Fruit fly (Drosophila melanogaster): ENCODE results near the gene CG7968.
A peak's percentile ranks its signal among the peaks of the same experiment; 100 is the strongest.

CG7968 gene

DNA sequence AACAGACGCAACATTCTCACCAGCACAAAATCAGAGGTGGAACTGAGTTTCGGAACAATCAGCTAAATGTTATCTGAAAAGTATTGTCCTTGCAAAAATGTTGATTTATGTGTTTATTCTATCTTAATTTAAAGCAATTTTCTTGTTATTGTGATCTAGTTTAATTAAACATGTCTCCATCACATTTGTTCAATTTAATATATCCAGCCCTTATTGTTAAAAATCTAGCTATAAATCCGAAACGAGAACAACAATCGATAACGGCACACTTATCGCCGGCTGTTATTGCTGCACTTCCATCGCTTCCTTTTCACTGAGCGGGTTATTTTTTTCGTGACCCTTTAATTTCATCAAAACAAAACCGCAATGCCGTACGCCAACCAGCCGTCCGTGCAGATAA lies 16.1 kb upstream of the CG7968 start, which contains the start of the genes GatC, PolG2 and Polr2C:
TSS of gene GatC (minus strand) at position 48 of the 400 bp plus-strand sequence.
TSS of gene PolG2 (minus strand) at position 48 of the 400 bp plus-strand sequence.
TSS of gene Polr2C (plus strand) at position 280 of the 400 bp plus-strand sequence.
- no peak for TF ChIP-seq noc (tag; optimal IDR thresholded peaks at IDR 0.05)

DNA sequence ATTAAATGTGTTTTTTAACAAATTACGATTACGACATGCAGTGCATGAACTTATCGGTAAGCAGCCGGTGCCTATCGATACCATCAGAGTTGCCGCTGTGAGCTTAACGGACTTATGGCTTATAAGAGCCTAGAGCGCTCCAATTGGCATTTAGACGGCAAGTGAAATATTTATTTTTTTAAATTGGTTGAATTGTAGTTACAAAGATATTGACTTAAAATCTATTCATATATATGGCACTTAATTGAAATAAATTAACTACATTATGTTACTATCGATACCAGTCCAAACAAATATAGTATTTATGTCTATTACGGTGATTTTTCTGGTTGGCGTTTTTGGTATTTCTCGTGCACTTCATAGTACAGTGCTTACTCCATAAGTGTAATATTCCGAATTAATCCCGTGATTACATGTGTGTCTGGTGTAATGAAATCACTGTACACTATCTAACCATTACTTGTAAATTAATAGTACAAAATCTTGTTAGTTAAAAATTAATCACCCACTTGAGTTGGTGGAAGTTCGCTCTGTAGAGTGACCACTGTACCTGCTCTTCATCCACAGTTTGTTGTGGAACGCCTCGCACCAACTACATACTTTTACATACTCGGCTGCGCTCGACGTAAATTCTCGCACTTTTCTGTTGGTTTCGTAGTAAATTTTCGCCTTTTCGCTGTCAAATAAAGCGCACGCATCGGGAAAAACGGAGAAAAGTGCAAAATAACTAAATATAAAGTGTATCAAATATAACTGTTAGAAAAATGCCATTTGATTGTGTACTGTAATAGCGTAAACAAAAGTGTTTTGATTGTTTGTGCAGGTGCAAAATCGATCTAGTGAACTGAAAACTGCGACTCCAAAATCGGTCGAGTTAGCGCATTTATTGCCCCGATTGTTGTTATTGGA lies 13.9 kb upstream of the CG7968 start, which contains the start of the genes mRpS23 and CenG1A:
TSS of gene mRpS23 (minus strand) at position 71 of the 909 bp plus-strand sequence.
TSS of gene CenG1A (plus strand) at position 563 of the 909 bp plus-strand sequence.
- TF ChIP-seq noc (tag; optimal IDR thresholded peaks at IDR 0.05), result peak; percentile 99

DNA sequence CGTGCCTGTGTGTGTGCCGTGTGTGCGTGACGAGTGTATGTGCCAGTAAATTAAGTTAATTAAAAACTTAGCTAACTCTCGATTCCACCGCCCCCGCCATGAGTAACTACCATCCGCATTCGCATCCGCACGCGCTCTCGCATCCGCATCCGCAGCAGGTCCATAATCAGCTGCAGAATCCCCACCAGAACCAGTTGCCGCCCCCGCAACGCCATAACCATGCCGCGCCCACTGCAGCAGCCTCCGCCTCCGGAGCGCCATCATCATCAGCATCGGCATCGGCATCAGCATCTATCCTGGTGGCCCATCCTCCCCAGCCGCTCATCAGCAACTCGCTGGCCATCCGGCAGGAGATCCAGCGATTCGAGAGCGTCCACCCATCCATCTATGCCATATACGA lies 13.2 kb upstream of the CG7968 start:
- no peak for TF ChIP-seq noc (tag; optimal IDR thresholded peaks at IDR 0.05)

DNA sequence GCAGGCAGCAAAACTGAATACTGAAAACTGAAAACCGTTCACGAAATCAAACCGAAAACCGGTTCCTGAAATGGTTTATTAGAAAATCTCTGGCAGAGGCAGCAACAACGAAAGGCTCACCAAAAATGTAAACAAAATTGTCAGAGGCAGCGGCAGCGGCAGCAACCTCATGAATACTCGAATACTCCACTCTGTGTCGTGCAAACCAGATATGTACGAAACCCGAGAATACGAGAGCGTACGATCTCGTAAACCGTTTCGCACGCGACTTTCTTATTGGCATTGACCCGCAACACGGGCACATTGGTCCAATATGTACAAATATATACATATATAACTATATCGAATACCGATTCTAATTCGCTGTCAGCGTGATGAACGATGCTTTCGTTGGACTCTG lies 11.6 kb upstream of the CG7968 start:
- no peak for TF ChIP-seq noc (tag; optimal IDR thresholded peaks at IDR 0.05)

DNA sequence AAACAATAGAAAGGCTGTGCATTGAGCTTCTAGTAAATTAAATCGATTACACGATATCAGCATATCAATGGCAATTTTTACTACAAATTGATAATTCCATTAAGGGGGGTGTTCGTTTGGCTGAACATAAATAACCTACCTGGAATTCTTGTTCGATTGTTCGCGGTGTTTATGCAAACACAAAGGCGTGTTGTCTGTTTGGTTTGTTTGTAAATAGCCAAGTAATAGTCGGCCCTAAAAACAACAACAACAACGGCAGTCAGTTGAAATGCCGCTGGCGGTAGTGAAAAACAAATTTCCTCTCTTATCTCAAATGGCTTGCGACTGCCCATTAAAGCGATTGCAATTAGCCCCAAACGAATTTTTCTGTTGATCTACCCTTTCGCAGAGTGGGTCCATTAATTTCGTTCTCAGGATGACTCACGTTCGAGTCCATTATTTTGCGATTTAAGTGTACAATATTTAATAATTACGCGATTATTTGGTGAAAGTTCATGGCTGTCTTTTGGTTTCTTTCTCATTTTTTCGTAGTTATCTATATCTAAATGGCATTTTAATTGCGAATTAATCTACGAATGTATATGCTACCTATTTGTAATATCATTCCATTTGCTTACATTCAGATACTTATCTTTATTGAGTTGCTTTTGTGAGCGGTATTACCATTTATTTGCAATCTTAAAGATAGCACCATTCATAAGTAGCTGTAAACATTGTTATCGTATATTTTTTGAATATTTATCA lies 10.4 kb upstream of the CG7968 start:
- TF ChIP-seq noc (tag; optimal IDR thresholded peaks at IDR 0.05), result peak; percentile 53

DNA sequence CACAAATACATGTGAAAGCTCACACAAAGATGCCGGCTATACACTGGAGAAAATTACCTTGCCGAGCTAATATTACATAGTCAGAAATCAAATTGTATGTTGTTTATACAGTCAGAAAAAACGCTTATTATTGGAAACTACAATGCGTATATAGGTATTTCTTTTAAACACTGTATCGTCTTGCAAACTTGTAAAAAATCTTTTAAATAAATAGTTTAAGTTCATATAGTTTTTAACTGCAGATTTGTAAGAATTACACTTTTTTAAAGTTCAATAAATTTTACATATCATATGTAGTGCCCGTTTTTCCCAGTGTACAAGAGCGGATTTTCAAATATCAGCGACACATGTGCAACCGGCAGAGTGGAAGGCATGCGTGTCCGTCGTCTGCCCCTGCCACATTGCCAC lies 9.5 kb upstream of the CG7968 start:
- TF ChIP-seq noc (tag; optimal IDR thresholded peaks at IDR 0.05), result peak; percentile 82

DNA sequence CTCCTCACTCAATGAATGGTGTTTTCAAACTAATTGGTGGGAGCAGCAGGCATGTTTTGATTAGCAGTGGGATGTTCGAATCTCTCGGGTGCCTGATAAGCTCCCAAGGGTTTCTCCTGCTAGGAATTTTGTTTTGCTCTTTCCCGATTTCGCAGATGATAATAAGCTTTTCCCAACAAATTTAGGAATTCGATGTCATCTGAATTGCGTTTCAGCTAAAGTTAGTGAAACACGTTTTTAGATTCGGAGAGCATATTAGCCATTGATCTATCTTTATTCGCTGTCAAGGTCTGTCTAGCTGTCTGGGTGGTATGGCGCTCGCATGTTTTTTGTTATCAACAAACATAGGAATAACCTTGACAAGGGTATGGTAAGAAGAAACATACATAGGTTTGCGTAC lies 7.7 kb upstream of the CG7968 start, which contains the start of gene CG33307:
TSS of gene CG33307 (minus strand) at position 13 of the 400 bp plus-strand sequence.
- TF ChIP-seq noc (tag; optimal IDR thresholded peaks at IDR 0.05), result peak; percentile 61

DNA sequence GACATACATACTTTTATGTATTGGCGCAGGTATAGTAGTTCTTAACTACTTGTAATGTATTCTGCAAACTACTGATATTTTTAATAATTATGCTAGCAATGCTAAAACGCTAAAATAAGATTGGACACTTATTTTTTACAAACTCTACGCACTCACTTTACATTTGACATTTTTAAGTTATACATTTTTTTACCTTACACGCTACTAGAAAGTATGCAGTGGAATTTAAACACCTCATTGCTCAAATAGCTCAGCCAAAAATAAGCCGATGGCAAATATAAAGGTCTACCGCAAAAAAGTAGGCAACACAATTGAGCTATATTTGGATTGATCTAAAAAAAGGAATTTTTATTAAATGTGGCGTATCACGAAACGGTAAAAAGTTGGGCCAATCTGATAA lies 7.1 kb upstream of the CG7968 start:
- TF ChIP-seq noc (tag; optimal IDR thresholded peaks at IDR 0.05), result no peak

DNA sequence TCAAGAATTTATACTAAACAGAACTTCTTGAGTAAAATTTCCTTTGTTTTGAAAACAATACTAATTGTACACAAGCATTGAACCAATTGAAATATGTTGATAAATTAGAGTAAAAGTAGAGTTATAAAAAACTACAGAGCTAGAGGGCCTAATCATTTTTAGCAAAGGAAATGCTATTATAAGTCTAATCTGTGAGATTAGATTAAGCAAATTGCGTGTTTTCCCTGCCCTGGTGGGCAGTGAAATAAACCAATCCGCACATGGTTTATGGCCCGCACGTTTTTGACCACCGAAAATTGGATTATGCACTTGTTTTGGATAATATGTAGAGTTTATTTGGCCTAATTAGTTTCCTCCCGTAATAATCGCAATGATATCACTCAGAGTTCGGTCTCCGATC lies 6.6 kb upstream of the CG7968 start:
- no peak for TF ChIP-seq noc (tag; optimal IDR thresholded peaks at IDR 0.05)

DNA sequence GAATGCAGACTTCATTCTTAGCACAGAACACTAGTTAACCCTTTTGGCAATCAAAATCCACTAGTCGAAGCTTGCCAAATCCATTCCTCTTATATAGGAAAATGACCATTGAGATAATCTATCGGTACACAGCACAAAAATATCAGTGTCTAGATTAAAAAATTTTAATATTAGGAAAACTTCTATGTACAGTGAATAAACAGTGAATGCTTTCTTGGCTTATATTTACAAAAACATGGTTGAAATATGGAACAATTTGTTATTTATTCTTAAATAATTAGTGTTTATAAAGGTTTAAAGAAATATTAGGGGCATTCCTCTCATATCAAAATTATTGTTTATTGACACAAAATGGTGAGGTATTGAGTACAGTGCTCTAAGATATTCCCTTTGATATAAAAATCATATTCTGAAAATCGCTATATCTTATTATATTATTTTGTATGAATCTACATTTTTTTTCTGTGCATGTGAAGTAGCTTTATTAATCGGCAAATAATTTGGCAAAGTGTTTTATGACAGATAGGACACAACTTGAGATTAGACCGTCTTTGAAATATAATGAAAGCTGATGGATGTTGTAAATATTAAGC lies 5.4 kb upstream of the CG7968 start, which contains the start of gene CG33306:
TSS of gene CG33306 (minus strand) at position 51 of the 593 bp plus-strand sequence.
- peak; percentile 92 for TF ChIP-seq noc (tag; optimal IDR thresholded peaks at IDR 0.05)

DNA sequence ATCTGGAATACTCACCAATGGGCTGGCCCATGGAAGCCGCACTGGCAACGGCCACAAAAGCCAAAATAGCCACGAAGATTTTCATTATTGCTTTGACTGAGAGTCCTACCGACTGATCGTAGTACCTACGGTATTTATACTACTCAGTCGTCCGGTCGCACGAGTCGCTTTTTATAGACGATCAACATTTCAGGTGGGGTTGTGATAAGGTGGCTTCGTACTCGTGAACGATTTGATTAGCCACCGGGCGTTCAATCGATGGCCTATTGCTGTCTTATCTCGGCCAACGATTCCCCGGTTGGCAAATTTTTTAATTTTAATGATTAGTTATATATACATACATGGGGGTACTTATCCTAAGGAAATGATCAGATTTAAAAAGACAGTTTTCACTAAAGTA lies 4.0 kb upstream of the CG7968 start, which contains the start of gene CG8997:
TSS of gene CG8997 (minus strand) at position 148 of the 400 bp plus-strand sequence.
- TF ChIP-seq noc (tag; optimal IDR thresholded peaks at IDR 0.05), result no peak

DNA sequence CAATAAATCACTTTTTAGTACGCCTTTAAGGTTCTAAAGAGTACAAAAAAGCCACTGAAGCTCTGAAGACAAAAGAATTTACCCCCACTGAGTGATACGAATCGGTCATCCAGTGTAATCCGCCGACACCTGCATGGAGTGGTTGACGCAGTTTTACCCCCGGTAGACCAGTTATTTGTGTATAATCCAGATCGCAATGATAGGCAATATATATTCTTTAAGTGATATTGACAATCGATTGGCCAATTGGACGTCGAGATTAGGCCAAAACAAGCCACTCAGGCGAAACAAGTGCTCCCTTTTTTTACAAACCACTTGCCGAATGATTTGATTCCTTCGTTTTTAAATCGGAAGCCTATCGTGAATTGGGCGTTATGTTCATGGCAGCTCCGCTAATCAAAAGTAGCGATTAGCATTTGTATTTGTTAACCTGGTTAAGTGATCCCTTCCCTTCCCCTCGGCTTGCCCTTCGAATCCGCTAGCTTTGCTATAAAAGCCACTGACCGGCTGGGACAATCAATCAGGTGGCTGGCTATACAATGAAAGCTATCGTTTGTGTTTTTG lies 2.9 kb upstream of the CG7968 start, which contains the start of gene CG7916:
TSS of gene CG7916 (plus strand) at position 514 of the 564 bp plus-strand sequence.
- no peak for TF ChIP-seq noc (tag; optimal IDR thresholded peaks at IDR 0.05)

DNA sequence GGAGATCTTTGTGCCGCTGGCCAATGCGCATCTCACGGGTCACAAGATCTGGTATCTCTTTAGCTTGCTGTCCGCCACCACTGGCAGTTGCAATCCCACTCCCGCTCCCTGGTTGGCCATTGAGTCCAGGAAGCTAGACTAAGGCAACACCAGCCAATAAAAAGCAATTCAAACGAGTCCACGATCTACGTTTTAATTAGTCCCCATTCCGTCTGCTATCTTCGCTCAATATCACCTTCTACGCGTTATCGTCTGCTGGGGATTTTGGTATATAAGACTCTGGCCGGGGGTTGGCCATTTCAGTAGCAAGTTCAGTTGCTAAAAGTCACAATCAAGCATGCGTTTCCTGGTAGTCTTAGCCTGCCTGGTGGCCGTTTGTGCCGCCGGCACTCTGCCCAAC lies 1.6 kb upstream of the CG7968 start, which contains the start of gene CG7953:
TSS of gene CG7953 (plus strand) at position 301 of the 400 bp plus-strand sequence.
- TF ChIP-seq noc (tag; optimal IDR thresholded peaks at IDR 0.05), result no peak

DNA sequence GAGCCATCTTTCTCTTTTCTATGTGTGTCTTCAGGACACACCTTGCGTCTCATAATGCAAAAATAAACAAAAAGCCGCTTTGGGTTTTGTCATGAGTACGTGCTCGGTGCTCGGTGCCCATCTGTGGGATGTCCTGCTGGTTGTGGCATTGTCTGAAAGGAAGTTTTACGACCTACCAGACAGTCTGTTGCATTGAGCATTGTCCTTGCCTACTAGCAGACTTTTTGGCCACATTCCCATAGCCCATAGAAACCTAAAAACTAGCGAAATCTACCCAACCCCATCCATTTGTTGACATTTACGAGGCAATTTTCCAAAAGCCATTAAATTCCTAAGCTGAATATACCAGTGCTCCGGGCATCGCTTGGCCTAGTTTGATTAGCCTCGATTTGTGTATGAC lies 1.9 kb downstream of the CG7968 start:
- TF ChIP-seq noc (tag; optimal IDR thresholded peaks at IDR 0.05), result no peak

DNA sequence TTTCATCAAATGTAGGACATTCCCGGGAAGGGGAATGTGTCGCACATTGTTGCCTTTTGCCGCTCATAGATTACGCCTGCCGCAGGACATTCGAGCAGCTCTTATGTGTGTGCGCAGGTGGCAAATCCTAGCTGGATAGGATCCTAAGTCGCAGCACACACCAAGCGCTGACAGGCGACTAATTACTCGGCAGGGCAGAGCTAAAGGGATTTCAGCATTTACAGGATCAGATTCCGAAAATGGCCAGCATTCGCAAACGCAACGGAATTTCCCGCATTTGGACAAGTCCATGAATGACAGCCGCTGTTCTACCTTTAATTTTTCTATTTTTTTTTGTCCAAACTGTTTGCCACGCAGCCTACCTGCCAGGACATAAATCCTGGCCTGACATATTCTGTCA lies 18.5 kb downstream of the CG7968 start:
- TF ChIP-seq noc (tag; optimal IDR thresholded peaks at IDR 0.05), result no peak

All from whole organism, larva.